Worm (Caenorhabditis elegans) whole organism, mixed stage, embryonic: ENCODE results near the gene aqp-5.

Experiments
- M03D4.4 ChIP-seq: sonication (generic microtip); optimal IDR thresholded peaks from 2 replicates; lab custom pipeline; 2017; ENCODE audit warnings: mild to moderate bottlenecking, missing genetic modification characterization, missing compliant biosample characterization
- bed-3 ChIP-seq: fragments of 200-800 bp; sonication (Bioruptor generic); optimal IDR thresholded peaks from 3 replicates; lab custom pipeline; 2018; ENCODE audit warnings: mild to moderate bottlenecking, missing genetic modification characterization, moderate library complexity, missing compliant biosample characterization
- blmp-1 ChIP-seq: fragments of 150-350 bp; optimal IDR thresholded peaks from 2 replicates; lab custom pipeline; 2014; ENCODE audit warnings: missing biosample characterization, missing genetic modification characterization
- ceh-39 ChIP-seq: fragments of 150-350 bp; optimal IDR thresholded peaks from 2 replicates; lab custom pipeline; 2014; ENCODE audit warnings: missing biosample characterization, missing genetic modification characterization
- ceh-43 ChIP-seq: fragments of 200-800 bp; sonication (Bioruptor generic); optimal IDR thresholded peaks from 2 replicates; lab custom pipeline; 2018; ENCODE audit warnings: mild to moderate bottlenecking, missing genetic modification characterization, moderate library complexity, missing compliant biosample characterization
- ceh-83 ChIP-seq: fragments of 200-800 bp; sonication (Bioruptor generic); optimal IDR thresholded peaks from 2 replicates; lab custom pipeline; 2018; ENCODE audit warnings: mild to moderate bottlenecking, missing genetic modification characterization, missing compliant biosample characterization
- ces-1 ChIP-seq: fragments of 150-350 bp; optimal IDR thresholded peaks from 2 replicates; lab custom pipeline; 2014; ENCODE audit warnings: missing biosample characterization, missing genetic modification reagents, missing genetic modification characterization
- cnd-1 ChIP-seq: fragments of 200-800 bp; sonication (Bioruptor generic); optimal IDR thresholded peaks from 2 replicates; lab custom pipeline; 2018; ENCODE audit warnings: mild to moderate bottlenecking, missing genetic modification characterization, missing compliant biosample characterization
- drap-1 ChIP-seq: fragments of 200-800 bp; sonication (Bioruptor generic); optimal IDR thresholded peaks from 3 replicates; lab custom pipeline; 2018; ENCODE audit warnings: mild to moderate bottlenecking, missing genetic modification characterization, missing compliant biosample characterization
- elt-1 ChIP-seq: sonication (generic microtip); optimal IDR thresholded peaks from 2 replicates; lab custom pipeline; 2017; ENCODE audit warnings: missing genetic modification characterization, mild to moderate bottlenecking, missing compliant biosample characterization, antibody characterized with exemption, moderate library complexity, borderline replicate concordance; ENCODE audit not compliant: insufficient read depth
- elt-3 ChIP-seq: fragments of 150-350 bp; optimal IDR thresholded peaks from 2 replicates; lab custom pipeline; 2014; ENCODE audit warnings: missing biosample characterization, missing genetic modification characterization
- ham-2 ChIP-seq: fragments of 200-800 bp; sonication (Bioruptor generic); optimal IDR thresholded peaks from 2 replicates; lab custom pipeline; 2018; ENCODE audit warnings: mild to moderate bottlenecking, missing genetic modification characterization, missing compliant biosample characterization
- hlh-1 ChIP-seq: fragments of 150-350 bp; optimal IDR thresholded peaks from 2 replicates; lab custom pipeline; 2014; ENCODE audit warnings: missing biosample characterization, missing genetic modification reagents, missing genetic modification characterization
- lin-13 ChIP-seq: fragments of 150-350 bp; optimal IDR thresholded peaks from 2 replicates; lab custom pipeline; 2014; ENCODE audit warnings: missing biosample characterization, missing genetic modification characterization
- lin-32 ChIP-seq: fragments of 200-800 bp; sonication (Bioruptor generic); optimal IDR thresholded peaks from 2 replicates; lab custom pipeline; 2018; ENCODE audit warnings: mild to moderate bottlenecking, missing genetic modification characterization, missing compliant biosample characterization
- lsy-2 ChIP-seq: fragments of 150-350 bp; optimal IDR thresholded peaks from 2 replicates; lab custom pipeline; 2014; ENCODE audit warnings: missing biosample characterization, missing genetic modification characterization
- mab-5 ChIP-seq: fragments of 150-350 bp; optimal IDR thresholded peaks from 2 replicates; lab custom pipeline; 2014; ENCODE audit warnings: missing biosample characterization, missing genetic modification characterization
- mep-1 ChIP-seq: fragments of 150-350 bp; optimal IDR thresholded peaks from 2 replicates; lab custom pipeline; 2017; ENCODE audit warnings: missing biosample characterization, missing genetic modification reagents, missing genetic modification characterization, inconsistent platforms
- mls-2 ChIP-seq: sonication (generic microtip); optimal IDR thresholded peaks from 2 replicates; lab custom pipeline; 2016; ENCODE audit warnings: mild to moderate bottlenecking, missing genetic modification characterization, moderate library complexity, missing compliant biosample characterization
- nhr-12 ChIP-seq: fragments of 150-350 bp; optimal IDR thresholded peaks from 2 replicates; lab custom pipeline; 2014; ENCODE audit warnings: missing biosample characterization, missing genetic modification characterization
- nhr-237 ChIP-seq: fragments of 150-350 bp; optimal IDR thresholded peaks from 2 replicates; lab custom pipeline; 2014; ENCODE audit warnings: missing biosample characterization, missing genetic modification characterization
- nhr-28 ChIP-seq: fragments of 150-350 bp; optimal IDR thresholded peaks from 2 replicates; lab custom pipeline; 2014; ENCODE audit warnings: missing biosample characterization, missing genetic modification characterization
- nhr-76 ChIP-seq: sonication (generic microtip); optimal IDR thresholded peaks from 2 replicates; lab custom pipeline; 2017; ENCODE audit warnings: missing biosample characterization, missing genetic modification characterization
- pha-4 ChIP-seq: fragments of 150-350 bp; optimal IDR thresholded peaks from 2 replicates; lab custom pipeline; 2018; ENCODE audit warnings: missing biosample characterization, missing genetic modification reagents, missing genetic modification characterization
- sem-2 ChIP-seq: fragments of 200-800 bp; sonication (Bioruptor generic); optimal IDR thresholded peaks from 2 replicates; lab custom pipeline; 2018; ENCODE audit warnings: mild to moderate bottlenecking, missing genetic modification characterization, missing compliant biosample characterization
- snpc-4 ChIP-seq: fragments of 150-350 bp; optimal IDR thresholded peaks from 2 replicates; lab custom pipeline; 2014; ENCODE audit warnings: missing biosample characterization, missing genetic modification characterization
- sptf-1 ChIP-seq: sonication (generic microtip); optimal IDR thresholded peaks from 2 replicates; lab custom pipeline; 2017; ENCODE audit warnings: mild to moderate bottlenecking, missing genetic modification characterization, moderate library complexity, missing compliant biosample characterization
- tbx-8 ChIP-seq: fragments of 200-800 bp; sonication (Bioruptor generic); optimal IDR thresholded peaks from 2 replicates; lab custom pipeline; 2018; ENCODE audit warnings: mild to moderate bottlenecking, missing genetic modification characterization, moderate library complexity, missing compliant biosample characterization
- unc-39 ChIP-seq: fragments of 150-350 bp; optimal IDR thresholded peaks from 2 replicates; lab custom pipeline; 2014; ENCODE audit warnings: missing biosample characterization, missing genetic modification characterization
- unc-62 ChIP-seq: fragments of 150-350 bp; optimal IDR thresholded peaks from 2 replicates; lab custom pipeline; 2014; ENCODE audit warnings: missing biosample characterization, missing genetic modification reagents, missing genetic modification characterization
- zip-8 ChIP-seq: fragments of 150-350 bp; optimal IDR thresholded peaks from 2 replicates; lab custom pipeline; 2014; ENCODE audit warnings: missing biosample characterization, missing genetic modification characterization
- ztf-11 ChIP-seq: fragments of 150-350 bp; optimal IDR thresholded peaks from 2 replicates; lab custom pipeline; 2014; ENCODE audit warnings: missing biosample characterization, missing genetic modification characterization

Gene aqp-5

DNA sequence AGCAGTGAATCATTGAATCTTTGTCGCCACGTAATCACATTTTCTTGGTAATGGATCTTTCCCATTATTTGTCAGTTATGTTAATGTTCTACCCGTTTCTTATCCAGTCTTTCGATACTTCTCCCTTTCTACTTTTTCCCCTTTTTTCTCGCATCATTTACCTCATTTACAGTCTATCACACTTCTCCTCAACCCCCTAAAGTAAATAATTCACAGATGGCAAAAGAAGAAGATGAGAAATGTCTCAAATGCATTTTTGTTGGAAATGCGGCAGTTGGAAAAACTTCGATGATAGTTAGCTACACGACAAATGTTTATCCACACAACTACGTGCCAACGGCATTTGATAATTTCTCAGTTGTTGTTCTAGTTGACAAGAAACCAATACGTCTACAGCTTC, 29.5 kb upstream of the aqp-5 start, which contains the start of gene chw-1:
Gene chw-1 (plus strand): TSS at position 217 of the 400 bp plus-strand sequence.
- TF ChIP-seq nhr-237 (tag; lab: Kevin White, UChicago) (no peak), snpc-4 (tag; lab: Kevin White, UChicago) (no peak), unc-62 (GFP tag; lab: Kevin White, UChicago) (no peak), mab-5 (tag; lab: Kevin White, UChicago) (no peak), elt-3 (no peak), drap-1 (GFP tag; lab: Kevin White, UChicago) (no peak), ceh-43 (no peak), ces-1 (no peak), nhr-12 (tag; lab: Kevin White, UChicago) (no peak), lin-32 (GFP tag; lab: Kevin White, UChicago) (no peak), tbx-8 (GFP tag; lab: Kevin White, UChicago) (no peak), blmp-1 (tag; lab: Kevin White, UChicago) (no peak), bed-3 (GFP tag; lab: Kevin White, UChicago) (no peak), M03D4.4 (tag; lab: Kevin White, UChicago) (no peak), ztf-11 (tag; lab: Kevin White, UChicago) (no peak), ceh-83 (GFP tag; lab: Kevin White, UChicago) (no peak), mep-1 (no peak)

ce11 chrV:10463276-10463675, 28.3 kb upstream of the aqp-5 start, which contains the start of gene F22E12.3:
Gene F22E12.3 (minus strand): TSS chrV:10463376.
- TF ChIP-seq ces-1 (no peak), nhr-12 (tag; lab: Kevin White, UChicago) (no peak), unc-62 (GFP tag; lab: Kevin White, UChicago) (no peak), nhr-237 (tag; lab: Kevin White, UChicago) (no peak), pha-4 (tag; lab: Kevin White, UChicago) (no peak), M03D4.4 (tag; lab: Kevin White, UChicago) (no peak), snpc-4 (tag; lab: Kevin White, UChicago) (no peak), nhr-28 (tag; lab: Kevin White, UChicago) (no peak), mep-1 (no peak), drap-1 (GFP tag; lab: Kevin White, UChicago) (no peak), mab-5 (tag; lab: Kevin White, UChicago) (no peak), sptf-1 (tag; lab: Kevin White, UChicago) (no peak), mls-2 (tag; lab: Kevin White, UChicago) (no peak), cnd-1 (no peak), bed-3 (GFP tag; lab: Kevin White, UChicago) (no peak)

DNA sequence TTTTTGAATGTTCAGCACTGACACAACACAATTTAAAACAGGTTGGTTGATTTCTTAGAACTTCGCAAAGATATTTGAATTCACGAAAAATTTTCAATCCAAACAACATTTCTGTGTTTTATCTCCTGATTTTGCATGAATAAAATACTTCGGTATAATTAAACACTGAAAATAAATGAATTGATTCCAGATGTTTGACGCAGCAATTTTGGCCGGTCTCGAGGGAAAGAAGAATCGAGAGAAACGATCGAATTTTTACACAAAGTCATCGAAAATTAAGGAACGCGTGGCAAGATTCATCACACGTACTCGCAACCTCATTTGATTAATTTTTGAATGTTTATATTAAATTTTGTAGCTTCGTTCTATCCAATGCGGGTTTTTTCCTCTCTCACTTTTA, 27.4 kb upstream of the aqp-5 start:
- TF ChIP-seq mep-1: no peak
- no peak for TF ChIP-seq nhr-76
- TF ChIP-seq cnd-1: no peak
- no peak for TF ChIP-seq tbx-8 (GFP tag; lab: Kevin White, UChicago)
- no peak for TF ChIP-seq lin-13
- TF ChIP-seq nhr-12 (tag; lab: Kevin White, UChicago): no peak
- no peak for TF ChIP-seq M03D4.4 (tag; lab: Kevin White, UChicago)
- no peak for TF ChIP-seq snpc-4 (tag; lab: Kevin White, UChicago)
- TF ChIP-seq mab-5 (tag; lab: Kevin White, UChicago): no peak

DNA sequence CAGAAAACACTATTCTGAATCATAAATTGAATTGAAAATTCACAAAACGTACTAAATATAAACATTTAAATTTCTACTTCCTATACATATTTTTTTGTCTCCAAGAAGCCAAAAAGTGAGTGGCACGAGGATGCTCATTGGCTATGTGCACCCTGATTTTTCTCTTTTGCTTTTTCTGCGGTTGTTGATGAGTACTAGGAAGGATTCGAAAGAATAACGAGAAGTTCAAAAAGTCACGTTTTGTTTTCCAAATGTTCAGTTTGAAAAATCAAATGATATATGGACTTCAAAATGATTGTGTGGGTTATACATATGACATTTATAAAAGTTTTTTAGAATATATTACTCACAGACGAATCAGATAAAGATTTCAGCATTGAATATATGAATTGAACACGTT, 26.8 kb upstream of the aqp-5 start:
- TF ChIP-seq unc-62 (GFP tag; lab: Kevin White, UChicago): no peak
- TF ChIP-seq sem-2: no peak
- no peak for TF ChIP-seq bed-3 (GFP tag; lab: Kevin White, UChicago)
- TF ChIP-seq ces-1: no peak

- TF ChIP-seq lsy-2 (tag; lab: Kevin White, UChicago) (no peak), tbx-8 (GFP tag; lab: Kevin White, UChicago) (no peak), snpc-4 (tag; lab: Kevin White, UChicago) (no peak), ceh-43 (no peak), ceh-39 (no peak), drap-1 (GFP tag; lab: Kevin White, UChicago) (no peak), lin-13 (no peak), M03D4.4 (tag; lab: Kevin White, UChicago) (no peak), unc-39 (tag; lab: Kevin White, UChicago) (no peak), nhr-28 (tag; lab: Kevin White, UChicago) (no peak)
Measured at ce11 chrV:10465478-10465877, 26.1 kb upstream of the aqp-5 start.

DNA sequence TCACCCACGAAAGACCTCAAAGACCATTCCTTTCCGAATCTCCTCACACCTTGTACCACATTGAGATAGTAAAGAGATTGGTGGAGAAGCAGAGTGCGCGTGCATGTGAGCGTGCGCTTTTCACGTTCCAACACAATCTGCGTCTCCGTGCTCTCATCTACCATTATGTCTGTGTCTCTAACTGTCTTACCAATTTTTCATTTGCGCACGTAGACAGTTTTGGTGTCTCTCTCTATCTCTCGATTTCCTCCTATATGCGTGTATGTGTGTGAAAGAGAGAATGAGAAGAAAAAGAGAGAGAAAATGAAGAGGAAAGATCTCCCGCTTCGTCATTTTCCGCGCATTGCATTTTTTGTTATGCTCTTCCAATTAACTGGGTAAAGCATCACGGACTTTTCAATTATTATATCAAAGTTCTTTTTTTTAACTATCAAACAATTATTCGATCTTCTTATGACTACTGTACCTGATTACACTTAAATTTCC, 24.9 kb upstream of the aqp-5 start:
- TF ChIP-seq mep-1: peak; percentile 95
- peak; percentile 8 for TF ChIP-seq ceh-83 (GFP tag; lab: Kevin White, UChicago)
- peak; percentile 96 for TF ChIP-seq nhr-237 (tag; lab: Kevin White, UChicago)
- TF ChIP-seq ceh-43: no peak
- TF ChIP-seq nhr-28 (tag; lab: Kevin White, UChicago): peak; percentile 2
- peak; percentile 94 for TF ChIP-seq pha-4 (tag; lab: Kevin White, UChicago)
- peak; percentile 90 for TF ChIP-seq ces-1
- TF ChIP-seq sptf-1 (tag; lab: Kevin White, UChicago): peak; percentile 60
- peak; percentile 33 for TF ChIP-seq drap-1 (GFP tag; lab: Kevin White, UChicago)
- TF ChIP-seq M03D4.4 (tag; lab: Kevin White, UChicago): peak; percentile 69
- peak; percentile 65 for TF ChIP-seq elt-1
- TF ChIP-seq lin-13: peak; percentile 68
- no peak for TF ChIP-seq blmp-1 (tag; lab: Kevin White, UChicago)
- peak; percentile 54 for TF ChIP-seq hlh-1 (tag; lab: Kevin White, UChicago)
- TF ChIP-seq ham-2 (GFP tag; lab: Kevin White, UChicago): peak; percentile 89
- peak; percentile 89 for TF ChIP-seq ceh-39
- peak; percentile 77 for TF ChIP-seq lsy-2 (tag; lab: Kevin White, UChicago)
- peak; percentile 55 for TF ChIP-seq ztf-11 (tag; lab: Kevin White, UChicago)
- no peak for TF ChIP-seq bed-3 (GFP tag; lab: Kevin White, UChicago)
- TF ChIP-seq nhr-76: no peak
- TF ChIP-seq snpc-4 (tag; lab: Kevin White, UChicago): no peak
- TF ChIP-seq unc-62 (GFP tag; lab: Kevin White, UChicago): peak; percentile 84
- no peak for TF ChIP-seq nhr-12 (tag; lab: Kevin White, UChicago)
- TF ChIP-seq mls-2 (tag; lab: Kevin White, UChicago): peak; percentile 78
- TF ChIP-seq zip-8 (tag; lab: Kevin White, UChicago): no peak
- no peak for TF ChIP-seq sem-2
- TF ChIP-seq cnd-1: peak; percentile 60
